Fruit fly (Drosophila melanogaster) whole organism, embryonic: ENCODE data around the gene frj.

ENCODE experiments used
- Atf3 ChIP-seq: fragments of 200-800 bp; sonication (Bioruptor generic); optimal IDR thresholded peaks from 3 replicates; lab custom pipeline; 2016; ENCODE audit warnings: missing biosample characterization, missing genetic modification characterization
- B-H1 ChIP-seq: fragments of 200-800 bp; sonication (Bioruptor generic); IDR thresholded peaks from 3 replicates; pipeline ENCODE4 v1.3.6; 2022; ENCODE audit warnings: missing biosample characterization, missing genetic modification characterization
- Blimp-1 ChIP-seq: fragments of 200-800 bp; sonication (Bioruptor generic); optimal IDR thresholded peaks from 3 replicates; lab custom pipeline; 2018; ENCODE audit warnings: missing biosample characterization, missing genetic modification characterization, mild to moderate bottlenecking, moderate library complexity, missing genetic modification reagents
- CG10654 ChIP-seq: fragments of 200-800 bp; sonication (Bioruptor generic); optimal IDR thresholded peaks from 2 replicates; lab custom pipeline; 2016; ENCODE audit warnings: missing biosample characterization, missing genetic modification characterization
- CG11504 ChIP-seq: fragments of 200-800 bp; sonication (Bioruptor generic); optimal IDR thresholded peaks from 3 replicates; lab custom pipeline; 2019; ENCODE audit warnings: missing biosample characterization, mild to moderate bottlenecking, missing genetic modification characterization, moderate library complexity
- CG11560 ChIP-seq: fragments of 200-800 bp; sonication (Bioruptor generic); IDR thresholded peaks from 3 replicates; pipeline ENCODE4 v1.3.6; 2022; ENCODE audit warnings: missing biosample characterization, missing genetic modification characterization
- CG13287 ChIP-seq: fragments of 200-800 bp; sonication (Bioruptor generic); IDR thresholded peaks from 2 replicates; pipeline ENCODE4 v1.3.6; 2022; ENCODE audit warnings: missing biosample characterization, missing genetic modification characterization; ENCODE audit not compliant: partially characterized antibody
- CG13775 ChIP-seq: fragments of 200-800 bp; sonication (Bioruptor generic); optimal IDR thresholded peaks from 3 replicates; lab custom pipeline; 2017; ENCODE audit warnings: missing biosample characterization, mild to moderate bottlenecking, missing genetic modification characterization
- CG15696 ChIP-seq: fragments of 200-800 bp; sonication (Bioruptor generic); optimal IDR thresholded peaks from 2 replicates; lab custom pipeline; 2019; ENCODE audit warnings: missing biosample characterization, mild to moderate bottlenecking, missing genetic modification characterization, moderate library complexity
- CG17186 ChIP-seq: fragments of 200-800 bp; sonication (Bioruptor generic); optimal IDR thresholded peaks from 3 replicates; lab custom pipeline; 2017; ENCODE audit warnings: missing biosample characterization, missing genetic modification reagents, missing genetic modification characterization
- CG17328 ChIP-seq: fragments of 200-800 bp; sonication (Bioruptor generic); IDR thresholded peaks from 2 replicates; pipeline ENCODE4 v1.3.6; 2022; ENCODE audit warnings: missing biosample characterization, missing genetic modification characterization
- CG17612 ChIP-seq: fragments of 200-800 bp; sonication (Bioruptor generic); IDR thresholded peaks from 2 replicates; pipeline ENCODE4 v1.3.6; 2022; ENCODE audit warnings: missing biosample characterization, missing genetic modification characterization
- CG18011 ChIP-seq: fragments of 200-800 bp; sonication (Bioruptor generic); optimal IDR thresholded peaks from 2 replicates; lab custom pipeline; 2017; ENCODE audit warnings: missing biosample characterization, missing genetic modification characterization, mild to moderate bottlenecking, moderate library complexity, missing genotype
- CG18619 ChIP-seq: fragments of 200-800 bp; sonication (Bioruptor generic); optimal IDR thresholded peaks from 3 replicates; lab custom pipeline; 2017; ENCODE audit warnings: missing biosample characterization, mild to moderate bottlenecking, missing genetic modification characterization
- CG2129 ChIP-seq: fragments of 200-800 bp; sonication (Bioruptor generic); IDR thresholded peaks from 2 replicates; pipeline ENCODE4 v1.3.6; 2022; ENCODE audit warnings: missing biosample characterization, missing genetic modification characterization; ENCODE audit not compliant: partially characterized antibody
- CG2889 ChIP-seq: fragments of 200-800 bp; sonication (Bioruptor generic); IDR thresholded peaks from 3 replicates; pipeline ENCODE4 v1.3.6; 2022; ENCODE audit warnings: missing biosample characterization, missing genetic modification characterization
- CG30403 ChIP-seq: fragments of 200-800 bp; sonication (Bioruptor generic); optimal IDR thresholded peaks from 3 replicates; lab custom pipeline; 2016; ENCODE audit warnings: missing biosample characterization, missing genetic modification characterization
- CG31441 ChIP-seq: fragments of 200-800 bp; sonication (Bioruptor generic); IDR thresholded peaks from 2 replicates; pipeline ENCODE4 v1.3.6; 2022; ENCODE audit warnings: missing biosample characterization, missing genetic modification characterization
- CG3163 ChIP-seq: fragments of 200-800 bp; sonication (Bioruptor generic); optimal IDR thresholded peaks from 3 replicates; lab custom pipeline; 2016; ENCODE audit warnings: missing biosample characterization, missing genetic modification characterization
- CG4707 ChIP-seq: fragments of 200-800 bp; sonication (Bioruptor generic); optimal IDR thresholded peaks from 2 replicates; lab custom pipeline; 2018; ENCODE audit warnings: missing biosample characterization, mild to moderate bottlenecking, missing genetic modification characterization, moderate library complexity
- CG4854 ChIP-seq: fragments of 200-800 bp; sonication (Bioruptor generic); optimal IDR thresholded peaks from 2 replicates; lab custom pipeline; 2016; ENCODE audit warnings: missing biosample characterization, missing genetic modification characterization, inconsistent platforms
- CG6791 ChIP-seq: fragments of 200-800 bp; sonication (Bioruptor generic); IDR thresholded peaks from 3 replicates; pipeline ENCODE4 v1.3.6; 2022; ENCODE audit warnings: missing biosample characterization, missing genetic modification characterization; ENCODE audit not compliant: partially characterized antibody
- CG6813 ChIP-seq: fragments of 200-800 bp; sonication (Bioruptor generic); optimal IDR thresholded peaks from 2 replicates; lab custom pipeline; 2017; ENCODE audit warnings: missing biosample characterization, missing genetic modification characterization, mild to moderate bottlenecking, moderate library complexity, missing genetic modification reagents
- CG7928 ChIP-seq: fragments of 200-800 bp; sonication (Bioruptor generic); optimal IDR thresholded peaks from 2 replicates; lab custom pipeline; 2017; ENCODE audit warnings: missing biosample characterization, mild to moderate bottlenecking, missing genetic modification characterization
- CG8089 ChIP-seq: fragments of 200-800 bp; sonication (Bioruptor generic); optimal IDR thresholded peaks from 3 replicates; lab custom pipeline; 2016; ENCODE audit warnings: missing biosample characterization, missing genetic modification characterization
- CG8388 ChIP-seq: fragments of 200-800 bp; sonication (Bioruptor generic); optimal IDR thresholded peaks from 2 replicates; lab custom pipeline; 2019; ENCODE audit warnings: missing biosample characterization, mild to moderate bottlenecking, missing genetic modification characterization, moderate library complexity
- CG8478 ChIP-seq: fragments of >200 bp; optimal IDR thresholded peaks from 2 replicates; lab custom pipeline; 2018
- CG9727 ChIP-seq: fragments of 200-800 bp; sonication (Bioruptor generic); optimal IDR thresholded peaks from 3 replicates; lab custom pipeline; 2017; ENCODE audit warnings: missing biosample characterization, mild to moderate bottlenecking, missing genetic modification characterization
- Camta ChIP-seq: fragments of 200-800 bp; sonication (Bioruptor generic); optimal IDR thresholded peaks from 2 replicates; lab custom pipeline; 2016; ENCODE audit warnings: missing biosample characterization, missing genetic modification characterization
- Fer2 ChIP-seq: fragments of 200-800 bp; sonication (Bioruptor generic); optimal IDR thresholded peaks from 2 replicates; lab custom pipeline; 2018; ENCODE audit warnings: missing biosample characterization, mild to moderate bottlenecking, missing genetic modification characterization, moderate library complexity
- HHEX ChIP-seq: fragments of 200-800 bp; sonication (Bioruptor generic); optimal IDR thresholded peaks from 3 replicates; lab custom pipeline; 2017; ENCODE audit warnings: missing biosample characterization, mild to moderate bottlenecking, missing genetic modification characterization, missing genetic modification reagents
- HLHmδ ChIP-seq: fragments of 200-800 bp; sonication (Bioruptor generic); optimal IDR thresholded peaks from 2 replicates; lab custom pipeline; 2018; ENCODE audit warnings: missing biosample characterization, mild to moderate bottlenecking, missing genetic modification characterization, moderate library complexity
- Max ChIP-seq: fragments of 200-800 bp; sonication (Bioruptor generic); optimal IDR thresholded peaks from 2 replicates; lab custom pipeline; 2016; ENCODE audit warnings: missing biosample characterization, mild to moderate bottlenecking, missing genetic modification characterization
- Mes4 ChIP-seq: fragments of 200-800 bp; sonication (Bioruptor generic); optimal IDR thresholded peaks from 2 replicates; lab custom pipeline; 2016; ENCODE audit warnings: missing biosample characterization, missing genetic modification characterization
- Myb ChIP-seq: fragments of 200-800 bp; sonication (Bioruptor generic); optimal IDR thresholded peaks from 2 replicates; lab custom pipeline; 2016; ENCODE audit warnings: missing biosample characterization, missing genetic modification characterization
- Nf-YB ChIP-seq: fragments of 200-800 bp; sonication (Bioruptor generic); optimal IDR thresholded peaks from 3 replicates; lab custom pipeline; 2019; ENCODE audit warnings: missing biosample characterization, mild to moderate bottlenecking, missing genetic modification characterization, moderate library complexity
- Usf ChIP-seq: fragments of 200-800 bp; sonication (Bioruptor generic); optimal IDR thresholded peaks from 2 replicates; lab custom pipeline; 2017; ENCODE audit warnings: missing genotype, missing biosample characterization, missing genetic modification characterization
- Xrp1 ChIP-seq: fragments of 200-800 bp; sonication (Bioruptor generic); IDR thresholded peaks from 2 replicates; pipeline ENCODE4 v1.3.6; 2022; ENCODE audit warnings: missing biosample characterization, missing genetic modification characterization
- ara ChIP-seq: fragments of 200-800 bp; sonication (Bioruptor generic); IDR thresholded peaks from 2 replicates; pipeline ENCODE4 v1.3.6; 2022; ENCODE audit warnings: missing biosample characterization, missing genetic modification characterization
- bowl ChIP-seq: fragments of 200-800 bp; sonication (Bioruptor generic); IDR thresholded peaks from 2 replicates; pipeline ENCODE4 v1.3.6; 2022; ENCODE audit warnings: missing biosample characterization, missing genetic modification characterization
- esg ChIP-seq: fragments of 200-800 bp; sonication (Bioruptor generic); conservative IDR thresholded peaks from 2 replicates; pipeline ENCODE4 v1.3.6; 2022; ENCODE audit warnings: missing biosample characterization, missing genetic modification characterization
- fru ChIP-seq: fragments of >200 bp; optimal IDR thresholded peaks from 2 replicates; lab custom pipeline; 2017
- gfzf ChIP-seq: fragments of 200-800 bp; sonication (Bioruptor generic); optimal IDR thresholded peaks from 2 replicates; lab custom pipeline; 2016; ENCODE audit warnings: missing biosample characterization, mild to moderate bottlenecking, missing genetic modification characterization, moderate library complexity
- gsb ChIP-seq: fragments of 200-800 bp; sonication (Bioruptor generic); IDR thresholded peaks from 2 replicates; pipeline ENCODE4 v1.3.6; 2022; ENCODE audit warnings: missing biosample characterization, missing genetic modification characterization
- her ChIP-seq: fragments of 200-800 bp; sonication (Bioruptor generic); optimal IDR thresholded peaks from 2 replicates; lab custom pipeline; 2016; ENCODE audit warnings: missing biosample characterization, missing genetic modification characterization
- lab ChIP-seq: fragments of 200-800 bp; sonication (Bioruptor generic); optimal IDR thresholded peaks from 3 replicates; lab custom pipeline; 2017; ENCODE audit warnings: missing biosample characterization, missing genetic modification characterization, mild to moderate bottlenecking, moderate library complexity, missing genetic modification reagents
- pb ChIP-seq: fragments of 200-800 bp; sonication (Bioruptor generic); optimal IDR thresholded peaks from 3 replicates; lab custom pipeline; 2016; ENCODE audit warnings: missing biosample characterization, missing genetic modification characterization
- schlank ChIP-seq: fragments of 200-800 bp; sonication (Bioruptor generic); optimal IDR thresholded peaks from 2 replicates; lab custom pipeline; 2018; ENCODE audit warnings: missing biosample characterization, mild to moderate bottlenecking, missing genetic modification characterization
- seq ChIP-seq: fragments of 200-800 bp; sonication (Bioruptor generic); IDR thresholded peaks from 2 replicates; pipeline ENCODE4 v1.3.6; 2022; ENCODE audit warnings: missing biosample characterization, missing genetic modification characterization
- shn ChIP-seq: fragments of 200-800 bp; sonication (Bioruptor generic); optimal IDR thresholded peaks from 3 replicates; lab custom pipeline; 2016; ENCODE audit warnings: missing biosample characterization, missing genetic modification characterization
- yki ChIP-seq: fragments of >200 bp; optimal IDR thresholded peaks from 3 replicates; lab custom pipeline; 2018

The frj gene

dm6 chr2L:6447581-6448333 lies 8.1 kb upstream of the frj start (continued):
- TF ChIP-seq CG10654 (GFP tag; lab: Kevin White, UChicago), result no peak
- no peak for TF ChIP-seq CG31441 (GFP tag; lab: Robert Waterston, UW)
- TF ChIP-seq schlank (tag; lab: Kevin White, UChicago), result no peak
- TF ChIP-seq CG9727 (GFP tag; lab: Kevin White, UChicago), result no peak
- no peak for TF ChIP-seq CG8478
- TF ChIP-seq CG17186 (GFP tag; lab: Kevin White, UChicago), result no peak
- TF ChIP-seq yki (lab: Kevin White, UChicago), result no peak
- no peak for TF ChIP-seq pb (GFP tag; lab: Kevin White, UChicago)
- TF ChIP-seq CG2129 (GFP tag; lab: Robert Waterston, UW), result no peak
- no peak for TF ChIP-seq CG18619 (GFP tag; lab: Kevin White, UChicago)
- no peak for TF ChIP-seq seq (GFP tag; lab: Robert Waterston, UW)
- no peak for TF ChIP-seq CG8089 (GFP tag; lab: Kevin White, UChicago)
- peak; percentile 24 for TF ChIP-seq lab
- TF ChIP-seq Max, result no peak
- TF ChIP-seq ara (GFP tag; lab: Robert Waterston, UW), result 0 out of 2 replicates have a peak, but pooled peaks have one; percentile 18
- TF ChIP-seq gsb, result no peak
- TF ChIP-seq CG17612, result no peak
- TF ChIP-seq B-H1, result no peak
- no peak for TF ChIP-seq HHEX (GFP tag; lab: Kevin White, UChicago)
- no peak for TF ChIP-seq Usf (GFP tag; lab: Kevin White, UChicago)
- TF ChIP-seq CG7928 (GFP tag; lab: Kevin White, UChicago), result no peak
- no peak for TF ChIP-seq CG2889 (GFP tag; lab: Robert Waterston, UW)
- no peak for TF ChIP-seq CG11560 (tag; lab: Robert Waterston, UW)
- no peak for TF ChIP-seq Camta (GFP tag; lab: Kevin White, UChicago)
- TF ChIP-seq esg, result no peak
- no peak for TF ChIP-seq Nf-YB (GFP tag; lab: Kevin White, UChicago)
- TF ChIP-seq Atf3 (GFP tag; lab: Kevin White, UChicago), result no peak
- no peak for TF ChIP-seq fru (lab: Kevin White, UChicago)
- TF ChIP-seq CG17328 (GFP tag; lab: Robert Waterston, UW), result no peak
- no peak for TF ChIP-seq gfzf (GFP tag; lab: Kevin White, UChicago)
- no peak for TF ChIP-seq shn
- TF ChIP-seq CG6791, result no peak
- TF ChIP-seq Xrp1, result no peak
- no peak for TF ChIP-seq CG3163
- TF ChIP-seq CG4854 (GFP tag; lab: Kevin White, UChicago), result no peak
- no peak for TF ChIP-seq CG4707 (GFP tag; lab: Kevin White, UChicago)
- no peak for TF ChIP-seq CG6813
- no peak for TF ChIP-seq CG8388 (GFP tag; lab: Kevin White, UChicago)
- no peak for TF ChIP-seq HLHmδ (GFP tag; lab: Kevin White, UChicago)
- TF ChIP-seq Myb (GFP tag; lab: Kevin White, UChicago), result no peak
- TF ChIP-seq CG30403 (GFP tag; lab: Kevin White, UChicago), result no peak
- no peak for TF ChIP-seq CG11504 (tag; lab: Kevin White, UChicago)
- no peak for TF ChIP-seq bowl
- TF ChIP-seq Mes4, result no peak
- no peak for TF ChIP-seq Blimp-1
- TF ChIP-seq CG18011 (GFP tag; lab: Kevin White, UChicago), result no peak
- peak; percentile 14; the same call in 1 of the 2 replicates for TF ChIP-seq CG13287 (GFP tag; lab: Robert Waterston, UW)
- no peak for TF ChIP-seq CG13775 (GFP tag; lab: Kevin White, UChicago)
- no peak for TF ChIP-seq her
- no peak for TF ChIP-seq Fer2
- TF ChIP-seq CG15696 (tag; lab: Kevin White, UChicago), result no peak
